Worm (Caenorhabditis elegans): ENCODE data around the gene Y59A8B.21.

Y59A8B.21 gene

ce11 chrV:17985960-17986359, at the start of gene Y59A8B.21:
Gene Y59A8B.21 (plus strand): TSS chrV:17986260.
- no peak for TF ChIP-seq unc-62 (GFP tag; optimal IDR thresholded peaks at IDR 0.05)

DNA sequence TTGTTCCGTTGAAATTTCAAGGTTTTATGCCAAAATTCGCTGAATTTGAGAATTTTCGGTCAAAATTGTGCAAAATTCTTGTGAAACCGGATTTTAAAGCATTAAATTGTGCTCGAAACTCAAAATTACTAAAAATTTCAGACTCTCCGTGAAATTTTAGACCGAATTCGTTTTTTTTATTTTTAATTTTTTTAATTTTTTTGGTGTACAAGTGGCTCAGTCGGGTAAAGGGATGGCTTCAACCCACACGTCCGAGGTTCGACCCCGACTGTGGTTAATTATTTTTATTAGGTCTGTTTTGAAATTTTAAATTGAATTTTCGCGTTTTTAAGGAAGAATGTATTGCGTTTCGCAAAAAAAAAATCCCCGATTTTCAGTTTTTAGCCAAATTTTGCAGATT, 47.1 kb upstream of the Y59A8B.21 start:
- TF ChIP-seq unc-62 (GFP tag; optimal IDR thresholded peaks at IDR 0.05), result no peak

DNA sequence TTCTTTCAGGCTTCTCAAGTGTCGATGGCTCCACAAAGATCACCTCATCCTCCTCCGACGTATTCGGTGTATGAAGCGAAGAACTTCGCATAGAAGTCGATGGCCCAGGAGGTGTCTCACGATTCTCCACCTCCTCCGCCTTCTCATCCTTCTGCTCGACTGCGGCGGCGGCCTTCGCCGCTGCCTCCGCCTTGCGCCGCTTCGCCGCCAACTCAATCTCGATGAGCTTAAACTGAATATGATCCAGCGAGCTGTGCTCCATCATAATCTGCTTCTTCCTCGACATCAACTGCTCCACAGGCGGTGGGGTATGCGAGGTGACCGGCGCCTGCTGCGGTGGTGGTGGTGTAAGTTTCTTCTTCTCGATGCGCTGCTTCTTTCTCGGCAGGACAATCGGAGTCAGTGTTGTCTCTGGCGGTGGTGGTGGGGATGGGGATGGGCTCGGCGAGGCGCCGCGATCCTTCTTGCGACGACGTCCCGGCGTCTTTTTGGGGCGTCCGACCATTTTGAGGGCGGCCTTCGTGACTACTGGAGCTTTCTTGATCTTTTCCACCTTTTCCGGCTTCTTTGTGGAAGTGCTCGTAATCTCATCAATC, 42.1 kb upstream of the Y59A8B.21 start:
- no peak for TF ChIP-seq unc-62 (GFP tag; optimal IDR thresholded peaks at IDR 0.05)

DNA sequence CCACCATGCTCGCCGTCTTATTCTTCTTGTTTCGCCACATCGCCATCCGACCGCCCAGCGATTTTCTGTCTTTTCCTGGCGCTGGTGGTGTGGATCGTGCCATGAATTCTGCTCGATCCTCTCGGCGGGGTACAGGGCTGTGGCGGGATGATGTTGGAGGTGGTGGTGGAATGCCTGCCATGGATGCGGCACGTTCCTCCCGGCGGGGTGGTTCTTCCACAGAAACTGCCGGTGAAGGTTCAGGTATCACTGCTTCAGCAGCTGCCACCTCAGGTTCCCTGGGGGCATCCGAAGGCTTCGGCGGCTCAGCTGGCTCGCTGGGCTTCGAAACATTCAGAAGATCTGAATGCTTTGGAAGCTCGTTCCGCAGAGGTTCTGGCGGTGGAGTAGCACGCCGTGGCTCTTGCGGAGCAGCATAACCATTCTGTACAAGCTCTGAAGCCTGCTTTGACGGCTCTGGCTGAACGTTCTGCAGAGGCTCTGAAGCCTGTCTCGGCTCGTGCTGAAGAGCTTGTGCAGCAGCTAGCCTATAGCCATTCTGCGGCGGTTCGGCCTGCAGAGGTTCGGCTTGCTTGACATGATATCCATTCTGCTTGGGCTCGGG, 41.1 kb upstream of the Y59A8B.21 start:
- TF ChIP-seq unc-62 (GFP tag; optimal IDR thresholded peaks at IDR 0.05), result no peak

DNA sequence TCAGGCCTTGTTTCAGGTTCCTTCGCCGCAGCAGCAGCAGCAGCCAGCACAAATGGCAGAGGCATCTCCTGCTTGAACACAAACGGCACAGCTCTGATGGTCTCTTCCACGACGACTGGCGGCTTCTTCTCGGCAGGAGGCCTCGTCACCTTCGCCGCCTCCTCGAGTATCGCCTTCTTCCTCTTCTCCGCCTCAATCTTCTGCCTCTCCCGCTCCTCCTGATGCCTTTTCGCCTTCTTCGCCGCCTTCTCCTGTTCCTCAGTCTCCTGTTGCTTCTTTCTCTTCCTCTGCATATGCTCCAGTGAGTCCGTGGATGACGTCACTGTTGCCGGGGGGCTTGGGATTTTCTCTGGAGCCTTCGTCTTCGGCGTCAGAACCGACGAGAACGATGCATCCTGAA, 40.6 kb upstream of the Y59A8B.21 start:
- TF ChIP-seq unc-62 (GFP tag; optimal IDR thresholded peaks at IDR 0.05), result no peak

ce11 chrV:17947266-17947665, 38.8 kb upstream of the Y59A8B.21 start:
- no peak for TF ChIP-seq unc-62 (GFP tag; optimal IDR thresholded peaks at IDR 0.05)

ce11 chrV:17948036-17948691, 37.9 kb upstream of the Y59A8B.21 start:
- TF ChIP-seq unc-62 (GFP tag; optimal IDR thresholded peaks at IDR 0.05), result no peak

DNA sequence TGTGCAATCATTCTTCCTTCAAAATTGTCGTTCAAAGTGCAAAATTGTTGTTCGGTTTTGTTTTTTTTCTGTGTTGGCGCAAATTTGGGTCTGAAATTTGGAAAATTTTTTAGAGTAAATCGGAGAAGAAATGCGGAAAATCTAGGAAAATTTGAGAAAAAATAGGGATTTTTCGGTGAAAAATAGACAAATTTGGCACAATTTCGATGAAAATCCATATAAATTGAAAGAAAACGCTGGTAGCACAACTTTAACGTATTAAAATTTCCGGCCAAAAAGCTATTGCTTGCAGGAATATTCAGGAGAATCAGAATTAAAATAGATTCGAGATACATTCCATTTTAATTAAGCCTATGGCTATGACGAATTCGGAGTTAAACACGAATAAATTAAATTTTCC, 37.0 kb upstream of the Y59A8B.21 start, which contains the start of gene dpy-21:
Gene dpy-21, minus strand, starts transcription at position 101 of the 400 bp plus-strand sequence.
- no peak for TF ChIP-seq unc-62 (GFP tag; optimal IDR thresholded peaks at IDR 0.05)

DNA sequence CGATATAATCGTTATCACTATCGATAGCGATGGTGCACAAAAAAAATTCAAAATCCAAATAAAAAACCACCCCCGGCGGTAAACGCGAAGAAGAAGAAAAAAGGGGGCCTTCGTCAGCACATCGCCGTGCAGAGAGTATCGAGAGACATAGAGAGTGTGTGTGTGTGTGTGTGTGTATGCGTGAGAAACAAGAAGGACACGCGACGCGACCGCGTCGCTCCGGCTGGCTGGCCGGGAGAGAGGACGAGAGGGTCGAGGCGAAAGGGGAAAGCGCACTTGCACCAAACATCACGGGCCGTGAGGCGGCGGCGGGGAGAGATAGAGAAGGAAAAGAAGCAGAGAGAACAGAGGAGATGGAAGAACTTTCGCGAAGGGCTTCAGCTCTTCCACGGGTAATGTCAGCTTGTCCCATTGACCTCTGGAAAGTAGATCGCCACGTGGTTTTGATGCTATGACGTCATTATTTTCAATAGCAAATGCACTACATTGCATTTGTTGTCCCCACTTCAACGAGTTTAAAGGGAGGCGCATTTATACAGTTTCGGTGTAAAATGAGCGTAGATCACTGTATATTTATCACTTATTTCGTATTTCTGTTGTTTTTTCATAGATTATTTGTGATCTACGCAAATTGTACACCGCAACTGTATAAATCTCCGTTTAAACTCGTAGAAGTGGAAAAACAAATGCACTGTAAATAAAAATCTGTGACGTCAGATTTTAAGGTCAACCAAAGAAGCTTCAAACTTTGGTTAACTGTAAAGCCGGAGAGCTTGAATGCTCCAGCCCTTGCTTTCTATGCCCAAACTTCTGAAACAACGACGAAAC, 34.7 kb upstream of the Y59A8B.21 start, which contains the start of gene Y59A8B.24:
Gene Y59A8B.24, plus strand, starts transcription at position 778 of the 828 bp plus-strand sequence.
- no peak for TF ChIP-seq unc-62 (GFP tag; optimal IDR thresholded peaks at IDR 0.05)

ce11 chrV:17952280-17952679, 33.8 kb upstream of the Y59A8B.21 start:
- TF ChIP-seq unc-62 (GFP tag; optimal IDR thresholded peaks at IDR 0.05), result no peak

- no peak for TF ChIP-seq unc-62 (GFP tag; optimal IDR thresholded peaks at IDR 0.05)
Measured at ce11 chrV:17956109-17956508, 30.0 kb upstream of the Y59A8B.21 start.

ce11 chrV:17962500-17962899, 23.6 kb upstream of the Y59A8B.21 start:
- TF ChIP-seq unc-62 (GFP tag; optimal IDR thresholded peaks at IDR 0.05), result no peak

DNA sequence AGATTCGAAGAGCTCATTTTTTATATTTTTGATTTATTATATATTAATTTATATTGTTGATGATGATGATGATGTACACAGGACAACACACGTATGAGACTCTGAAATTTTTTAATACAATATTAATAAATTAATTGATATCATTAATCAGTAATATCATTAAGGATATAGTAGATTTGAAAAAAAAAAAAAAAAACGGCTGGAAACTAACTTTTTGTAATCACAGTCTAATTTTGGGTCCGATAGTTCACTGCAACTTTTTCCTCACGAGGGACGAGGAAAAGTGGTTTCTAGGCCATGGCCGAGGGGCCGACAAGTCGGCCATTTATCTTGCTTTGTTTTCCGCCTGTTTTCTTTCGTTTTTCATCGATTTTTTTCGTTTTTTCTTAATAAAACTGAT, 19.3 kb upstream of the Y59A8B.21 start, which contains the start of gene gck-3:
Gene gck-3, minus strand, starts transcription at position 101 of the 400 bp plus-strand sequence.
- no peak for TF ChIP-seq unc-62 (GFP tag; optimal IDR thresholded peaks at IDR 0.05)

DNA sequence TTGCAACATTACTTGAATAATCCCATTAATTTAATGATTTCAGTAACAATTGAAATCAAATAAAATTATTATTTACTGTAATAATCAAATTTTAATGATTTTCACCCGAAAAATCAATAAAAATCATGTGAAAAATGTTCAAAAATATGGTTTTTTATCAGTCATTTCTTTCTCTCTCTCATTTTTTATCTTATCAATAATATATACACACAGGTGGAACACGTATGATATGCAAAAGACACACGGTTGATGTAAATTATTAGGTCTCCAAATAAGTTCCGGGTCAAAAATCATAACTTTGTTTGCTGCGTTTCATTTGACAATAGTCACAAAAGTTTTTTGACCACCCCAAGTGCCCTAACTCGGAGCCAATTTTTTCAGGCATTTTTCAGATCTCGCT, 7.9 kb upstream of the Y59A8B.21 start:
- TF ChIP-seq unc-62 (GFP tag; optimal IDR thresholded peaks at IDR 0.05), result no peak

DNA sequence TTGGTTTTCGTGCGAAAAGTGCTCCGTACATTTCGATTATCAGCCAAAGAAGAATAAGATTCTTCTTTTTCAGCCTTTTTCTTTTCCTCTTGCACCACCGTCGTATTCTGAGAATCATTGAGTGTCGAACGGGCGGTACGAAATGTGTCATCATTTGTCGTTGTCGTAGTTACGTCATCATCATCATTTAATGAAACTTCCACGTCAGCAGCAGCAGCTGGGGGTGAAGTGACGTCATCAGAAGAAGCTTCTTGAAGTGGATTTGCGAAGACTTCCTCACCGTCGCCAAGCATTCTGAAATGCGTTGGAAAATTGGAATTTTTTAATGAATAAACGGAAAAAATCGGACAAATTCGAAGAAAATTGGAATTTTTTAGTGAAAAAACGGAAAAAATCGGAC, 6.3 kb upstream of the Y59A8B.21 start, which contains the start of gene snx-6:
Gene snx-6, minus strand, starts transcription at position 294 of the 400 bp plus-strand sequence.
- no peak for TF ChIP-seq unc-62 (GFP tag; optimal IDR thresholded peaks at IDR 0.05)

ce11 chrV:17981732-17982131, 4.3 kb upstream of the Y59A8B.21 start:
- TF ChIP-seq unc-62 (GFP tag; optimal IDR thresholded peaks at IDR 0.05), result no peak
